Worm (Caenorhabditis elegans) whole organism, L4/young adult: Measurements from ENCODE around the gene C05D10.4.

Experiments
- W03F9.2 ChIP-seq: fragments of 150-350 bp; optimal IDR thresholded peaks from 2 replicates; lab custom pipeline; 2014; ENCODE audit warnings: missing biosample characterization, missing genetic modification characterization
- dao-5 ChIP-seq: sonication (generic microtip); optimal IDR thresholded peaks from 2 replicates; lab custom pipeline; 2016; ENCODE audit warnings: missing genotype, missing genetic modification characterization, moderate library complexity, missing compliant biosample characterization

- no peak for TF ChIP-seq dao-5 (tag; lab: Kevin White, UChicago)
- TF ChIP-seq W03F9.2 (tag; lab: Kevin White, UChicago), result no peak
Measured at ce11 chrIII:6080263-6080662, 22.4 kb downstream of the C05D10.4 start, which contains the start of gene attf-4.
